Worm (Caenorhabditis elegans) whole organism, mixed stage, embryonic: ENCODE data around the gene B0303.14.

Experiments used
- ceh-39 ChIP-seq: fragments of 150-350 bp; optimal IDR thresholded peaks from 2 replicates; lab custom pipeline; 2014; ENCODE audit warnings: missing biosample characterization, missing genetic modification characterization
- ceh-83 ChIP-seq: fragments of 200-800 bp; sonication (Bioruptor generic); optimal IDR thresholded peaks from 2 replicates; lab custom pipeline; 2018; ENCODE audit warnings: mild to moderate bottlenecking, missing genetic modification characterization, missing compliant biosample characterization
- elt-1 ChIP-seq: sonication (generic microtip); optimal IDR thresholded peaks from 2 replicates; lab custom pipeline; 2017; ENCODE audit warnings: missing genetic modification characterization, mild to moderate bottlenecking, missing compliant biosample characterization, antibody characterized with exemption, moderate library complexity, borderline replicate concordance; ENCODE audit not compliant: insufficient read depth
- elt-3 ChIP-seq: fragments of 150-350 bp; optimal IDR thresholded peaks from 2 replicates; lab custom pipeline; 2014; ENCODE audit warnings: missing biosample characterization, missing genetic modification characterization
- mep-1 ChIP-seq: fragments of 150-350 bp; optimal IDR thresholded peaks from 2 replicates; lab custom pipeline; 2017; ENCODE audit warnings: missing biosample characterization, missing genetic modification reagents, missing genetic modification characterization, inconsistent platforms
- nhr-237 ChIP-seq: fragments of 150-350 bp; optimal IDR thresholded peaks from 2 replicates; lab custom pipeline; 2014; ENCODE audit warnings: missing biosample characterization, missing genetic modification characterization
- nhr-28 ChIP-seq: fragments of 150-350 bp; optimal IDR thresholded peaks from 2 replicates; lab custom pipeline; 2014; ENCODE audit warnings: missing biosample characterization, missing genetic modification characterization
- nhr-76 ChIP-seq: sonication (generic microtip); optimal IDR thresholded peaks from 2 replicates; lab custom pipeline; 2017; ENCODE audit warnings: missing biosample characterization, missing genetic modification characterization
- pha-4 ChIP-seq: fragments of 150-350 bp; optimal IDR thresholded peaks from 2 replicates; lab custom pipeline; 2018; ENCODE audit warnings: missing biosample characterization, missing genetic modification reagents, missing genetic modification characterization
- unc-62 ChIP-seq: fragments of 150-350 bp; optimal IDR thresholded peaks from 2 replicates; lab custom pipeline; 2014; ENCODE audit warnings: missing biosample characterization, missing genetic modification reagents, missing genetic modification characterization

DNA sequence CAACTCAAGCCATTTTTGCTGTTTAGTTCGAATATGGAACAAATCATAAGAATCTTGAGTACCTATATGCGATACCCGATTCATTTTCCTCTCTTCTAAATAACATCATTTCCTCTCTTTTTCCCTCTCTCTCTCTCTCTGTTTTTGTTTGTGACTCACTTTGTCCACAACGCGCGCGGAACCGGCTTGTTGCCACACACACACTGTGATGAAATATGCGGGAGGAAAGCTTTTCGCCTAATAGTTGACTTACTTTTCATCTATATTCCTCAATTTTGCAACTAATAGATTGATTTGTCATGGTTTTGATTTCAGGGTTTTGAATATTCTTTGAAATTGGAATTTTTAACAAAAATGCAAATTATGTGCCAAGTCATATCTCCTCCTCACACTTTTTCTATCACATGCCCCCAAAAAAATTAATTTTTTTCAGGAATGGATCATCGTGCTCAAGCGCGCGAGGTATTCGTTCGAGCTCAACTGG is 3.8 kb upstream of the B0303.14 start, which contains the start of gene hipr-1:
- no peak for TF ChIP-seq nhr-76 (tag; lab: Kevin White, UChicago)
- TF ChIP-seq unc-62, result no peak
- TF ChIP-seq nhr-28 (tag; lab: Kevin White, UChicago), result no peak
- TF ChIP-seq elt-3 (tag; lab: Kevin White, UChicago), result no peak
- no peak for TF ChIP-seq elt-1 (tag; lab: Kevin White, UChicago)
- TF ChIP-seq ceh-39, result no peak
- no peak for TF ChIP-seq mep-1 (tag; lab: Kevin White, UChicago)
- peak; percentile 54 for TF ChIP-seq pha-4 (tag; lab: Kevin White, UChicago)
- TF ChIP-seq nhr-237 (tag; lab: Kevin White, UChicago), result no peak
- TF ChIP-seq ceh-83 (GFP tag; lab: Kevin White, UChicago), result no peak
